Worm (Caenorhabditis elegans): ENCODE data around the gene W04D12.1.

DNA sequence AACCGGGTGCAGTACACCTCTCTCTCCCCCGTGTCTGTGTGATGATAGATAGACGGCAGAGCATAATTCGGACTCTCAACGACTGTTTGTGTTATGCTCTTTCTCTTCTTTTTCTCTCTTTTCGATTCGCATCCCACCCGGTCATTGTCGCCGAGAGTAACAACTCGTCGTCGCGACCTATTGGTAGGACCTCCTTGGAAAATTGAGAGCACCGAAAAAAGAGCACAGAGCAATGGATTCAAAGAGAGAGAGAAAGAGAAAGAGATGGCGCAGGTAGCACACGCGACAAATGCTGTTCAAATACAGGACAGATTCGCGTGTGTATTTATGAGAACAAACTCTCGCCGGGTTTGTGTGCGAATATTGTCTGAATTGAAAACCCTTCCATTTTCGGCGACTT lies 6.9 kb downstream of the W04D12.1 start:
- TF ChIP-seq him-1 (tag; optimal IDR thresholded peaks at IDR 0.05) (no peak), W03F9.2 (tag; optimal IDR thresholded peaks at IDR 0.05) (no peak), dao-5 (tag; optimal IDR thresholded peaks at IDR 0.05) (no peak)

Data from whole organism, L4/young adult.